Fruit fly (Drosophila melanogaster) whole organism, embryonic: Measurements from ENCODE around the gene CG16852.
A peak's percentile ranks its signal among the peaks of the same experiment; 100 is the strongest.

Experiments
- B-H1 ChIP-seq: fragments of 200-800 bp; sonication (Bioruptor generic); IDR thresholded peaks from 3 replicates; pipeline ENCODE4 v1.3.6; 2022; ENCODE audit warnings: missing biosample characterization, missing genetic modification characterization
- Blimp-1 ChIP-seq: fragments of 200-800 bp; sonication (Bioruptor generic); optimal IDR thresholded peaks from 3 replicates; lab custom pipeline; 2018; ENCODE audit warnings: missing biosample characterization, missing genetic modification characterization, mild to moderate bottlenecking, moderate library complexity, missing genetic modification reagents
- CG10267 ChIP-seq: fragments of 200-800 bp; sonication (Bioruptor generic); optimal IDR thresholded peaks from 2 replicates; lab custom pipeline; 2018; ENCODE audit warnings: missing biosample characterization, mild to moderate bottlenecking, missing genetic modification characterization, moderate library complexity
- CG10543 ChIP-seq: fragments of 200-800 bp; sonication (Bioruptor generic); optimal IDR thresholded peaks from 3 replicates; lab custom pipeline; 2017; ENCODE audit warnings: missing biosample characterization, mild to moderate bottlenecking, missing genetic modification characterization, moderate library complexity
- CG11696 ChIP-seq: fragments of 200-800 bp; sonication (Bioruptor generic); IDR thresholded peaks from 2 replicates; pipeline ENCODE4 v1.3.6; 2022; ENCODE audit warnings: missing biosample characterization, missing genetic modification characterization
- CG12769 ChIP-seq: fragments of 200-800 bp; sonication (Bioruptor generic); optimal IDR thresholded peaks from 2 replicates; lab custom pipeline; 2019; ENCODE audit warnings: missing biosample characterization, mild to moderate bottlenecking, missing genetic modification characterization, moderate library complexity
- CG3838 ChIP-seq: fragments of 200-800 bp; sonication (Bioruptor generic); optimal IDR thresholded peaks from 3 replicates; lab custom pipeline; 2016; ENCODE audit warnings: missing biosample characterization, missing genetic modification characterization
- CG4360 ChIP-seq: fragments of 200-800 bp; sonication (Bioruptor generic); IDR thresholded peaks from 2 replicates; pipeline ENCODE4 v1.3.6; 2022; ENCODE audit warnings: missing biosample characterization, missing genetic modification characterization
- CG4730 ChIP-seq: fragments of 200-800 bp; sonication (Bioruptor generic); IDR thresholded peaks from 2 replicates; pipeline ENCODE4 v1.3.6; 2022; ENCODE audit warnings: missing biosample characterization, missing genetic modification characterization
- CG6765 ChIP-seq: fragments of 200-800 bp; sonication (Bioruptor generic); optimal IDR thresholded peaks from 3 replicates; lab custom pipeline; 2017; ENCODE audit warnings: missing biosample characterization, mild to moderate bottlenecking, missing genetic modification characterization
- CG7987 ChIP-seq: fragments of 200-800 bp; sonication (Bioruptor generic); optimal IDR thresholded peaks from 2 replicates; lab custom pipeline; 2018; ENCODE audit warnings: missing biosample characterization, mild to moderate bottlenecking, missing genetic modification characterization, moderate library complexity
- CG8924 ChIP-seq: fragments of 200-800 bp; optimal IDR thresholded peaks from 3 replicates; lab custom pipeline; 2019; ENCODE audit warnings: missing biosample characterization, mild to moderate bottlenecking, missing genetic modification characterization, moderate library complexity
- Chrac-16 ChIP-seq: fragments of 200-800 bp; sonication (Bioruptor generic); optimal IDR thresholded peaks from 3 replicates; lab custom pipeline; 2016; ENCODE audit warnings: missing biosample characterization, missing genetic modification characterization
- D19A ChIP-seq: fragments of 200-800 bp; optimal IDR thresholded peaks from 3 replicates; lab custom pipeline; 2019; ENCODE audit warnings: missing biosample characterization, mild to moderate bottlenecking, missing genetic modification characterization, moderate library complexity
- Dek ChIP-seq: fragments of 200-800 bp; sonication (Bioruptor generic); optimal IDR thresholded peaks from 3 replicates; lab custom pipeline; 2019; ENCODE audit warnings: missing biosample characterization, mild to moderate bottlenecking, missing genetic modification characterization, moderate library complexity
- Dll ChIP-seq: fragments of 200-800 bp; sonication (Bioruptor generic); IDR thresholded peaks from 4 replicates; pipeline ENCODE4 v1.3.6; 2022; ENCODE audit warnings: missing biosample characterization, missing genetic modification characterization; ENCODE audit not compliant: partially characterized antibody
- Drgx ChIP-seq: fragments of 200-800 bp; sonication (Bioruptor generic); IDR thresholded peaks from 2 replicates; pipeline ENCODE4 v1.3.6; 2022; ENCODE audit warnings: missing biosample characterization, missing genetic modification characterization
- HLH4C ChIP-seq: fragments of 200-800 bp; sonication (Bioruptor generic); IDR thresholded peaks from 3 replicates; pipeline ENCODE4 v1.3.6; 2022; ENCODE audit warnings: missing biosample characterization, missing genetic modification characterization; ENCODE audit not compliant: partially characterized antibody
- HmgD ChIP-seq: fragments of 200-800 bp; sonication (Bioruptor generic); optimal IDR thresholded peaks from 3 replicates; lab custom pipeline; 2016; ENCODE audit warnings: missing biosample characterization, missing genetic modification characterization
- Hr39 ChIP-seq: fragments of >200 bp; optimal IDR thresholded peaks from 2 replicates; lab custom pipeline; 2017
- Mrtf ChIP-seq: fragments of 200-800 bp; sonication (Bioruptor generic); IDR thresholded peaks from 3 replicates; pipeline ENCODE4 v1.3.6; 2022; ENCODE audit warnings: missing biosample characterization, missing genetic modification characterization
- Opbp ChIP-seq: fragments of 200-800 bp; sonication (Bioruptor generic); IDR thresholded peaks from 3 replicates; pipeline ENCODE4 v1.3.6; 2022; ENCODE audit warnings: missing biosample characterization, missing genetic modification characterization; ENCODE audit not compliant: partially characterized antibody
- Taf1 ChIP-seq: fragments of 200-800 bp; sonication (Bioruptor generic); IDR thresholded peaks from 2 replicates; pipeline ENCODE4 v1.3.6; 2022; ENCODE audit warnings: missing biosample characterization, missing genetic modification characterization
- Trl ChIP-seq, 3 experiments: fragments of >200 bp in 2 of 3; fragments of 200-800 bp in 1 of 3; sonication (Bioruptor generic) in 1 of 3; optimal IDR thresholded peaks; 2 replicates in 1 of 3; 3 replicates in 2 of 3; lab custom pipeline; 2016 to 2017; ENCODE audit warnings: missing biosample characterization in 1 of 3, missing genetic modification characterization in 1 of 3
- Vsx1 ChIP-seq: fragments of 200-800 bp; sonication (Bioruptor generic); optimal IDR thresholded peaks from 2 replicates; lab custom pipeline; 2017; ENCODE audit warnings: missing biosample characterization, mild to moderate bottlenecking, missing genetic modification characterization, missing genetic modification reagents
- ato ChIP-seq: fragments of 200-800 bp; sonication (Bioruptor generic); IDR thresholded peaks from 2 replicates; pipeline ENCODE4 v1.3.6; 2022; ENCODE audit warnings: missing biosample characterization, missing genetic modification characterization; ENCODE audit not compliant: partially characterized antibody
- cg ChIP-seq: fragments of 200-800 bp; sonication (Bioruptor generic); optimal IDR thresholded peaks from 3 replicates; lab custom pipeline; 2019; ENCODE audit warnings: missing biosample characterization, mild to moderate bottlenecking, missing genetic modification characterization, moderate library complexity
- chinmo ChIP-seq: fragments of 200-800 bp; sonication (Bioruptor generic); IDR thresholded peaks from 4 replicates; pipeline ENCODE4 v1.3.6; 2022; ENCODE audit warnings: missing biosample characterization, missing genetic modification characterization; ENCODE audit not compliant: partially characterized antibody
- crol ChIP-seq: fragments of 200-800 bp; sonication (Bioruptor generic); IDR thresholded peaks from 2 replicates; pipeline ENCODE4 v1.3.6; 2022; ENCODE audit warnings: missing biosample characterization, missing genetic modification characterization
- eve ChIP-seq, 2 experiments: fragments of >200 bp; optimal IDR thresholded peaks; 2 replicates each; lab custom pipeline; 2017; ENCODE audit warnings: missing biosample characterization in 2 of 2, missing genetic modification characterization in 2 of 2
- ewg ChIP-seq: fragments of 200-800 bp; sonication (Bioruptor generic); optimal IDR thresholded peaks from 3 replicates; lab custom pipeline; 2017; ENCODE audit warnings: mild to moderate bottlenecking, missing biosample characterization, missing genetic modification reagents, missing genetic modification characterization
- gsb-n ChIP-seq: fragments of 200-800 bp; sonication (Bioruptor generic); optimal IDR thresholded peaks from 3 replicates; lab custom pipeline; 2018; ENCODE audit warnings: missing biosample characterization, mild to moderate bottlenecking, missing genetic modification characterization
- nom ChIP-seq: fragments of 200-800 bp; sonication (Bioruptor generic); optimal IDR thresholded peaks from 2 replicates; lab custom pipeline; 2017; ENCODE audit warnings: missing biosample characterization, missing genetic modification characterization, mild to moderate bottlenecking, moderate library complexity, missing genetic modification reagents
- pros ChIP-seq: fragments of 200-800 bp; sonication (Bioruptor generic); optimal IDR thresholded peaks from 3 replicates; lab custom pipeline; 2019; ENCODE audit warnings: missing biosample characterization, mild to moderate bottlenecking, missing genetic modification characterization, moderate library complexity
- sens ChIP-seq: fragments of 200-800 bp; sonication (Bioruptor generic); peaks from one replicate; lab custom pipeline; 2016; ENCODE audit warnings: missing biosample characterization, missing genetic modification characterization
- sim ChIP-seq: fragments of 200-800 bp; sonication (Bioruptor generic); IDR thresholded peaks from 2 replicates; pipeline ENCODE4 v1.3.6; 2022; ENCODE audit warnings: missing biosample characterization, missing genetic modification characterization
- unc-4 ChIP-seq: fragments of 200-800 bp; sonication (Bioruptor generic); IDR thresholded peaks from 2 replicates; pipeline ENCODE4 v1.3.6; 2022; ENCODE audit warnings: missing biosample characterization, missing genetic modification characterization; ENCODE audit not compliant: partially characterized antibody
- wek ChIP-seq: fragments of 200-800 bp; sonication (Bioruptor generic); optimal IDR thresholded peaks from 3 replicates; lab custom pipeline; 2018; ENCODE audit warnings: missing biosample characterization, mild to moderate bottlenecking, missing genetic modification characterization, moderate library complexity
- yki ChIP-seq: fragments of >200 bp; optimal IDR thresholded peaks from 3 replicates; lab custom pipeline; 2018

CG16852 gene

dm6 chr2L:13549973-13550458, 9.5 kb downstream of the CG16852 start, which contains the start of gene kuz (continued):
- TF ChIP-seq CG10543 (GFP tag; lab: Kevin White, UChicago) (peak; percentile 31), Dll (GFP tag; lab: Robert Waterston, UW) (peak; percentile 44; the same call in 2 of the 4 replicates), CG12769 (tag; lab: Kevin White, UChicago) (peak; percentile 54), CG6765 (GFP tag; lab: Kevin White, UChicago) (peak; percentile 55), HmgD (GFP tag; lab: Kevin White, UChicago) (peak; percentile 29), wek (peak; percentile 42), CG10267 (tag; lab: Kevin White, UChicago) (peak; percentile 38), HLH4C (GFP tag; lab: Robert Waterston, UW) (peak; percentile 59; the same call in 1 of the 3 replicates), ato (GFP tag; lab: Robert Waterston, UW) (peak; percentile 66; the same call in 1 of the 2 replicates), Taf1 (GFP tag; lab: Robert Waterston, UW) (0 out of 2 replicates have a peak, but pooled peaks have one; percentile 32), CG4730 (GFP tag; lab: Robert Waterston, UW) (no peak), B-H1 (GFP tag; lab: Robert Waterston, UW) (no peak), gsb-n (peak; percentile 2), yki (lab: Kevin White, UChicago) (no peak), Blimp-1 (GFP tag; lab: Kevin White, UChicago) (peak; percentile 26), unc-4 (peak; percentile 62), Dek (tag; lab: Kevin White, UChicago) (peak; percentile 72), cg (GFP tag; lab: Kevin White, UChicago) (peak; percentile 97)

- no peak for TF ChIP-seq Mrtf (GFP tag; lab: Robert Waterston, UW)
- no peak for TF ChIP-seq sim (GFP tag; lab: Robert Waterston, UW)
- no peak for TF ChIP-seq Opbp (GFP tag; lab: Robert Waterston, UW)
- peak; percentile 93 to 96 for TF ChIP-seq Trl (optimal IDR thresholded peaks at IDR 0.05; lab: Kevin White, UChicago)
- no peak for TF ChIP-seq Trl (GFP tag; optimal IDR thresholded peaks at IDR 0.05; lab: Kevin White, UChicago)
- peak; percentile 35 for TF ChIP-seq pros
- peak; percentile 35; the same call in 1 of the 2 replicates for TF ChIP-seq Drgx (GFP tag; lab: Robert Waterston, UW)
- TF ChIP-seq Dll (GFP tag; lab: Robert Waterston, UW), result 0 out of 4 replicates have a peak, but pooled peaks have one; percentile 15
- TF ChIP-seq Chrac-16 (GFP tag; lab: Kevin White, UChicago), result no peak
- peak; percentile 11 for TF ChIP-seq sens (GFP tag; lab: Kevin White, UChicago)
- TF ChIP-seq CG8924 (tag; lab: Kevin White, UChicago), result peak; percentile 25
- peak; percentile 93 for TF ChIP-seq nom (GFP tag; lab: Kevin White, UChicago)
- TF ChIP-seq ewg, result peak; percentile 86
- peak; percentile 6 for TF ChIP-seq Hr39 (lab: Kevin White, UChicago)
- peak; percentile 75 for TF ChIP-seq chinmo (GFP tag; lab: Robert Waterston, UW)
- TF ChIP-seq CG4360 (GFP tag; lab: Robert Waterston, UW), result peak; percentile 85
- peak; percentile 91 for TF ChIP-seq yki (lab: Kevin White, UChicago)
- TF ChIP-seq crol (GFP tag; lab: Robert Waterston, UW), result peak; percentile 29; the same call in 1 of the 2 replicates
- peak in 1 of 2 experiments; percentile 81 for TF ChIP-seq eve (GFP tag; optimal IDR thresholded peaks at IDR 0.05; lab: Kevin White, UChicago)
- peak; percentile 1 for TF ChIP-seq CG3838 (GFP tag; lab: Kevin White, UChicago)
Measured at dm6 chr2L:13550488-13551033, 10.0 kb downstream of the CG16852 start.

dm6 chr2L:13552686-13553085, 12.1 kb downstream of the CG16852 start:
- no peak for TF ChIP-seq CG11696 (GFP tag; lab: Robert Waterston, UW)
- peak; percentile 68; the same call in 1 of the 4 replicates for TF ChIP-seq chinmo (GFP tag; lab: Robert Waterston, UW)
- no peak for TF ChIP-seq D19A (tag; lab: Kevin White, UChicago)
- peak; percentile 72 for TF ChIP-seq Vsx1 (GFP tag; lab: Kevin White, UChicago)
- no peak for TF ChIP-seq B-H1 (GFP tag; lab: Robert Waterston, UW)
- TF ChIP-seq CG7987, result no peak
